Worm (Caenorhabditis elegans) whole organism, L4 larva: Measurements from ENCODE around the gene C35B1.2.

Experiments
- attf-4 ChIP-seq: sonication (generic microtip); optimal IDR thresholded peaks from 3 replicates; lab custom pipeline; 2017; ENCODE audit warnings: missing biosample characterization, missing genetic modification characterization
- ces-1 ChIP-seq: fragments of 150-350 bp; sonication (generic microtip); optimal IDR thresholded peaks from 4 replicates; lab custom pipeline; 2014; ENCODE audit warnings: missing biosample characterization, missing genetic modification reagents, missing genetic modification characterization
- daf-8 ChIP-seq: fragments of 200-800 bp; sonication (Bioruptor generic); IDR thresholded peaks from 2 replicates; pipeline ENCODE4 v1.3.6; 2022; ENCODE audit warnings: missing genetic modification characterization, missing compliant biosample characterization
- fkh-10 ChIP-seq: fragments of 150-350 bp; optimal IDR thresholded peaks from 2 replicates; lab custom pipeline; 2014; ENCODE audit warnings: missing biosample characterization, missing genetic modification reagents, missing genetic modification characterization
- jun-1 ChIP-seq: fragments of 150-350 bp; optimal IDR thresholded peaks from 2 replicates; lab custom pipeline; 2014; ENCODE audit warnings: missing biosample characterization, missing genetic modification reagents, missing genetic modification characterization
- lin-15B ChIP-seq: fragments of 150-350 bp; sonication (generic microtip); optimal IDR thresholded peaks from 3 replicates; lab custom pipeline; 2014; ENCODE audit warnings: missing biosample characterization, missing genetic modification characterization
- nhr-102 ChIP-seq: sonication (generic microtip); optimal IDR thresholded peaks from 2 replicates; lab custom pipeline; 2016; ENCODE audit warnings: mild to moderate bottlenecking, missing genetic modification characterization, moderate library complexity, missing compliant biosample characterization
- nhr-111 ChIP-seq: fragments of 200-800 bp; sonication (Bioruptor generic); optimal IDR thresholded peaks from 2 replicates; lab custom pipeline; 2018; ENCODE audit warnings: mild to moderate bottlenecking, missing genetic modification characterization, missing compliant biosample characterization
- nhr-48 ChIP-seq: sonication (generic microtip); optimal IDR thresholded peaks from 2 replicates; lab custom pipeline; 2016; ENCODE audit warnings: mild to moderate bottlenecking, missing genetic modification characterization, missing compliant biosample characterization
- nhr-77 ChIP-seq: fragments of 150-350 bp; optimal IDR thresholded peaks from 2 replicates; lab custom pipeline; 2014; ENCODE audit warnings: missing biosample characterization, missing genetic modification characterization
- pqm-1 ChIP-seq: sonication (generic microtip); optimal IDR thresholded peaks from 2 replicates; lab custom pipeline; 2017; ENCODE audit warnings: missing biosample characterization, missing genetic modification characterization
- unc-39 ChIP-seq: sonication (generic microtip); optimal IDR thresholded peaks from 2 replicates; lab custom pipeline; 2017; ENCODE audit warnings: missing biosample characterization, missing genetic modification characterization

DNA sequence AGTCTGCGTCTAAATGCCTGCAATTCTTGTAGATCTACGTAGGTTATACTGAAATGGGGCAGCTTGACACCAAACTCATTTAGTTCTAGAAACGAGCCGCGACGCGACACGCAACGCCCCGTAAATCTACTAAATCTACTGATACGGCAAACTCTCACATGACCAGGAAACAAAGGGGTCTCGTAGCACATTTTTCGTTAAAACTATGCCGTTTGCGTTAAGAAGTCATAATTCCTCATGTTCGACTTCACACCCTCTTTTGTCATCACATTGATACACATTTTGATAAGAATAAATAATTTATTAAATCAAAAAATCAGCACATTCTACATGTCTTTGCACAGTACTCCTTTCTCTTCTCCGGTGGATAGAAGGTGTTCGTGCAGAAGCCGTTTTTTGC lies 35.0 kb downstream of the C35B1.2 start:
- TF ChIP-seq nhr-102 (tag; lab: Kevin White, UChicago) (no peak), nhr-77 (tag; lab: Kevin White, UChicago) (no peak), unc-39 (no peak), ces-1 (no peak), nhr-48 (tag; lab: Kevin White, UChicago) (no peak), jun-1 (tag; lab: Kevin White, UChicago) (no peak), fkh-10 (GFP tag; lab: Kevin White, UChicago) (no peak), attf-4 (tag; lab: Kevin White, UChicago) (no peak), lin-15B (tag; lab: Kevin White, UChicago) (no peak), nhr-111 (GFP tag; lab: Kevin White, UChicago) (no peak), pqm-1 (tag; lab: Kevin White, UChicago) (peak; percentile 43), daf-8 (GFP tag; lab: Robert Waterston, UW) (no peak)
